Worm (Caenorhabditis elegans): ENCODE data around the gene lact-9.

DNA sequence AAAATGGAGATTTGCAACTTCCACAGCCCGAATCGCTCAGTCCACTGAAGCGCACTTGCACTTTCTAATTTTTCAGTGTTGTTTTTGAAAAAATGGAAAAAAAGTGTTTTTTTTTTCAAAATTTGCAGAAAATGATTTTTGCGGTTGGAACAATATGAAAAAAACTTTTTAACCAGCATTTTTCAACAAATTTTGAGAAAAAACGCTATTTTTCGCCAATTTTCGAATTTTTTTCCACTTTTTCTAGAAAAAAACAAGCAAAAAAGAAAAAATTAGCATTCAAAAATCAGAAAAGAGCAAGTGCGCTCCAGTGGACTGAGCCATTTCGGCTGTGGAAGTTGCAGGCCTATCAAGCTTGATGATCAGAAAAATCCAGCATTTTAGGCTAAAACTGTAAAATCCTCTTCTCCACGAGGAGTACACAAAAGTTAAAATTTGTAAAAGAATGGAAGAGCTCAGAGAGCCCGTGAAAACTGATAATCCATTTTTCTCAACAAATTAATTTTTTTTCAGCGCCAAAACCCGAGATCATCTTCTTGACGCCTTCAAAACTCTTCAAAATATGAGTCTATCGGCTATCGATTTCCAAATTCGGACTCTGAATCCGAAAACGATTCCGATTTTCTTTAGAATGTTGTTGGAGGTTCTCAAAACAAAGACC is 9.9 kb upstream of the lact-9 start:
- no peak for TF ChIP-seq ceh-22 (tag; optimal IDR thresholded peaks at IDR 0.05)
- no peak for TF ChIP-seq pqm-1 (tag; optimal IDR thresholded peaks at IDR 0.05)
- no peak for TF ChIP-seq K09A11.1 (tag; optimal IDR thresholded peaks at IDR 0.05; ENCODE audit: insufficient read depth)
- TF ChIP-seq sox-2 (GFP tag; IDR thresholded peaks at IDR 0.05): no peak
- TF ChIP-seq unc-55 (GFP tag; optimal IDR thresholded peaks at IDR 0.05): no peak
- TF ChIP-seq hlh-15 (tag; optimal IDR thresholded peaks at IDR 0.05): no peak
- TF ChIP-seq nhr-11 (tag; optimal IDR thresholded peaks at IDR 0.05): no peak
- no peak for TF ChIP-seq pha-4 (tag; optimal IDR thresholded peaks at IDR 0.05)
- TF ChIP-seq ceh-45 (GFP tag; IDR thresholded peaks at IDR 0.05): no peak
- TF ChIP-seq odd-2 (tag; optimal IDR thresholded peaks at IDR 0.05): no peak
- no peak for TF ChIP-seq hlh-13 (GFP tag; optimal IDR thresholded peaks at IDR 0.05)
- no peak for TF ChIP-seq pax-1 (tag; optimal IDR thresholded peaks at IDR 0.05)
- TF ChIP-seq ceh-6 (GFP tag; optimal IDR thresholded peaks at IDR 0.05): no peak

All from whole organism, late embryonic.